Worm (Caenorhabditis elegans): ENCODE measurements around the gene F26H11.4.

DNA sequence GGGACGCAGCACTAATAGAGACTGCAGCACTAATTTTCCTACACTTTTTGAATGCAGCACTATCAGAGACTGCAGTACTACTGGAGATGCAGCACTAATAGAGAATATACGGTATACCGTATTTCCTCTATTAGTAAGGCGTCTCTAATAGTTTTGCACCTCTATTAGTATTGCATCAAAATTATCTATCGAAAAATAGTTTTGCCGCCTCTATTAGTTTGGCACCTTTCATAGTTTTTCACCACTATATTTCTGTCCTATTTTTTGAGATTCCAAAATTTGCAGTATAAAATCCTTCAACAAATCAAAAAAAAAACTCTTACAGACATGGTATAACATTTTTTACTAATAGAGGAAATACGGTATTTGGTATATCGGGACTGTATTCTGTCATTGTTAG is 14.6 kb upstream of the F26H11.4 start:
- TF ChIP-seq hmg-11 (tag; optimal IDR thresholded peaks at IDR 0.05) (no peak), unc-62 (GFP tag; optimal IDR thresholded peaks at IDR 0.05) (no peak)

Measured in whole organism, L3 larva.